Fruit fly (Drosophila melanogaster) whole organism, prepupa: ENCODE data around the gene nyo.

Source experiments
- Blimp-1 ChIP-seq: fragments of 200-800 bp; sonication (Bioruptor generic); optimal IDR thresholded peaks from 3 replicates; lab custom pipeline; 2017; ENCODE audit warnings: missing biosample characterization, missing genetic modification characterization, mild to moderate bottlenecking, moderate library complexity, missing genetic modification reagents
- CG10631 ChIP-seq: fragments of 200-800 bp; sonication (Bioruptor generic); optimal IDR thresholded peaks from 2 replicates; lab custom pipeline; 2016; ENCODE audit warnings: missing biosample characterization, missing genetic modification characterization
- CG11294 ChIP-seq: fragments of 200-800 bp; sonication (Bioruptor generic); IDR thresholded peaks from 2 replicates; pipeline ENCODE4 v1.3.6; 2022; ENCODE audit warnings: missing biosample characterization, missing genetic modification characterization
- CG3032 ChIP-seq: fragments of 200-800 bp; optimal IDR thresholded peaks from 2 replicates; lab custom pipeline; 2019; ENCODE audit warnings: missing biosample characterization, mild to moderate bottlenecking, missing genetic modification characterization, moderate library complexity
- CG34406 ChIP-seq: fragments of 200-800 bp; sonication (Bioruptor generic); optimal IDR thresholded peaks from 3 replicates; lab custom pipeline; 2016; ENCODE audit warnings: missing biosample characterization, missing genetic modification characterization
- CG4318 ChIP-seq: fragments of 200-800 bp; sonication (Bioruptor generic); optimal IDR thresholded peaks from 3 replicates; lab custom pipeline; 2017; ENCODE audit warnings: missing biosample characterization, mild to moderate bottlenecking, missing genetic modification characterization
- CG6792 ChIP-seq: fragments of 200-800 bp; sonication (Bioruptor generic); optimal IDR thresholded peaks from 3 replicates; lab custom pipeline; 2016; ENCODE audit warnings: missing biosample characterization, missing genetic modification characterization
- CG6808 ChIP-seq: fragments of 200-800 bp; sonication (Bioruptor generic); optimal IDR thresholded peaks from 3 replicates; lab custom pipeline; 2017; ENCODE audit warnings: missing biosample characterization, missing genetic modification characterization, mild to moderate bottlenecking, moderate library complexity, missing genetic modification reagents
- CG6854 ChIP-seq: fragments of 200-800 bp; sonication (Bioruptor generic); optimal IDR thresholded peaks from 2 replicates; lab custom pipeline; 2017; ENCODE audit warnings: missing biosample characterization, mild to moderate bottlenecking, missing genetic modification characterization
- CG7368 ChIP-seq: fragments of 200-800 bp; sonication (Bioruptor generic); optimal IDR thresholded peaks from 3 replicates; lab custom pipeline; 2016; ENCODE audit warnings: missing biosample characterization, missing genetic modification characterization
- CG8119 ChIP-seq: fragments of 200-800 bp; sonication (Bioruptor generic); IDR thresholded peaks from 3 replicates; pipeline ENCODE4 v1.3.6; 2022; ENCODE audit warnings: missing biosample characterization, missing genetic modification characterization
- CG8319 ChIP-seq: fragments of 200-800 bp; sonication (Bioruptor generic); optimal IDR thresholded peaks from 3 replicates; lab custom pipeline; 2016; ENCODE audit warnings: missing biosample characterization, missing genetic modification characterization
- CG9139 ChIP-seq: fragments of 200-800 bp; sonication (Bioruptor generic); optimal IDR thresholded peaks from 3 replicates; lab custom pipeline; 2017; ENCODE audit warnings: missing biosample characterization, mild to moderate bottlenecking, missing genetic modification characterization
- Eip75B ChIP-seq: fragments of 200-800 bp; sonication (Bioruptor generic); optimal IDR thresholded peaks from 3 replicates; lab custom pipeline; 2016; ENCODE audit warnings: missing biosample characterization, missing genetic modification characterization
- Eip78C ChIP-seq: fragments of 200-800 bp; sonication (Bioruptor generic); peaks from one replicate; lab custom pipeline; 2016; ENCODE audit warnings: missing biosample characterization, missing genetic modification characterization
- Ets21C ChIP-seq: fragments of 200-800 bp; sonication (Bioruptor generic); optimal IDR thresholded peaks from 3 replicates; lab custom pipeline; 2016; ENCODE audit warnings: missing biosample characterization, missing genetic modification characterization
- Gug ChIP-seq: fragments of 200-800 bp; sonication (Bioruptor generic); IDR thresholded peaks from 2 replicates; pipeline ENCODE4 v1.3.6; 2022; ENCODE audit warnings: missing biosample characterization, missing genetic modification characterization
- Hr4 ChIP-seq: fragments of 200-800 bp; sonication (Bioruptor generic); optimal IDR thresholded peaks from 3 replicates; lab custom pipeline; 2016; ENCODE audit warnings: missing biosample characterization, missing genetic modification characterization
- Lpt ChIP-seq: fragments of 200-800 bp; sonication (Bioruptor generic); optimal IDR thresholded peaks from 3 replicates; lab custom pipeline; 2016; ENCODE audit warnings: missing biosample characterization, missing genetic modification characterization
- OdsH ChIP-seq: fragments of 200-800 bp; sonication (Bioruptor generic); optimal IDR thresholded peaks from 3 replicates; lab custom pipeline; 2016; ENCODE audit warnings: missing biosample characterization, missing genetic modification characterization
- Smox ChIP-seq: fragments of 200-800 bp; sonication (Bioruptor generic); optimal IDR thresholded peaks from 3 replicates; lab custom pipeline; 2016; ENCODE audit warnings: missing biosample characterization, missing genetic modification characterization
- Sox102F ChIP-seq: fragments of 200-800 bp; sonication (Bioruptor generic); optimal IDR thresholded peaks from 2 replicates; lab custom pipeline; 2016; ENCODE audit warnings: missing biosample characterization, mild to moderate bottlenecking, missing genetic modification characterization
- Sox14 ChIP-seq: fragments of 200-800 bp; sonication (Bioruptor generic); optimal IDR thresholded peaks from 3 replicates; lab custom pipeline; 2016; ENCODE audit warnings: missing biosample characterization, missing genetic modification characterization
- Sox15 ChIP-seq: fragments of 200-800 bp; sonication (Bioruptor generic); optimal IDR thresholded peaks from 3 replicates; lab custom pipeline; 2016; ENCODE audit warnings: missing biosample characterization, missing genetic modification characterization
- achi ChIP-seq: fragments of 200-800 bp; sonication (Bioruptor generic); optimal IDR thresholded peaks from 3 replicates; lab custom pipeline; 2016; ENCODE audit warnings: missing biosample characterization, missing genetic modification characterization
- acj6 ChIP-seq: fragments of 200-800 bp; sonication (Bioruptor generic); optimal IDR thresholded peaks from 3 replicates; lab custom pipeline; 2016; ENCODE audit warnings: missing biosample characterization, missing genetic modification characterization
- dac ChIP-seq: fragments of 200-800 bp; sonication (Bioruptor generic); optimal IDR thresholded peaks from 2 replicates; lab custom pipeline; 2017; ENCODE audit warnings: missing biosample characterization, mild to moderate bottlenecking, missing genetic modification characterization
- eg ChIP-seq: fragments of 200-800 bp; sonication (Bioruptor generic); IDR thresholded peaks from 3 replicates; pipeline ENCODE4 v1.3.6; 2022; ENCODE audit warnings: missing biosample characterization, missing genetic modification characterization
- esn ChIP-seq: fragments of 200-800 bp; sonication (Bioruptor generic); optimal IDR thresholded peaks from 2 replicates; lab custom pipeline; 2016; ENCODE audit warnings: missing biosample characterization, mild to moderate bottlenecking, missing genetic modification characterization, moderate library complexity
- fd59A ChIP-seq: fragments of 200-800 bp; sonication (Bioruptor generic); optimal IDR thresholded peaks from 2 replicates; lab custom pipeline; 2017; ENCODE audit warnings: missing biosample characterization, mild to moderate bottlenecking, missing genetic modification characterization, missing genetic modification reagents
- fd85E ChIP-seq: fragments of 200-800 bp; sonication (Bioruptor generic); optimal IDR thresholded peaks from 3 replicates; lab custom pipeline; 2016; ENCODE audit warnings: missing biosample characterization, missing genetic modification characterization
- fkh ChIP-seq: fragments of 200-800 bp; sonication (Bioruptor generic); optimal IDR thresholded peaks from 3 replicates; lab custom pipeline; 2017; ENCODE audit warnings: missing biosample characterization, mild to moderate bottlenecking, missing genetic modification characterization, moderate library complexity
- lz ChIP-seq: fragments of 200-800 bp; sonication (Bioruptor generic); optimal IDR thresholded peaks from 3 replicates; lab custom pipeline; 2016; ENCODE audit warnings: missing biosample characterization, missing genetic modification characterization
- ss ChIP-seq, 2 experiments: fragments of 200-800 bp; sonication (Bioruptor generic); optimal IDR thresholded peaks; 2 replicates in 1 of 2; 3 replicates in 1 of 2; lab custom pipeline; 2017 to 2018; ENCODE audit warnings: mild to moderate bottlenecking in 2 of 2, missing biosample characterization in 2 of 2, missing genetic modification characterization in 2 of 2, moderate library complexity in 1 of 2
- svp ChIP-seq: fragments of 200-800 bp; sonication (Bioruptor generic); peaks from one replicate; lab custom pipeline; 2016; ENCODE audit warnings: missing biosample characterization, missing genetic modification characterization
- vri ChIP-seq: fragments of 200-800 bp; sonication (Bioruptor generic); optimal IDR thresholded peaks from 3 replicates; lab custom pipeline; 2016; ENCODE audit warnings: missing biosample characterization, mild to moderate bottlenecking, missing genetic modification characterization

nyo gene

DNA sequence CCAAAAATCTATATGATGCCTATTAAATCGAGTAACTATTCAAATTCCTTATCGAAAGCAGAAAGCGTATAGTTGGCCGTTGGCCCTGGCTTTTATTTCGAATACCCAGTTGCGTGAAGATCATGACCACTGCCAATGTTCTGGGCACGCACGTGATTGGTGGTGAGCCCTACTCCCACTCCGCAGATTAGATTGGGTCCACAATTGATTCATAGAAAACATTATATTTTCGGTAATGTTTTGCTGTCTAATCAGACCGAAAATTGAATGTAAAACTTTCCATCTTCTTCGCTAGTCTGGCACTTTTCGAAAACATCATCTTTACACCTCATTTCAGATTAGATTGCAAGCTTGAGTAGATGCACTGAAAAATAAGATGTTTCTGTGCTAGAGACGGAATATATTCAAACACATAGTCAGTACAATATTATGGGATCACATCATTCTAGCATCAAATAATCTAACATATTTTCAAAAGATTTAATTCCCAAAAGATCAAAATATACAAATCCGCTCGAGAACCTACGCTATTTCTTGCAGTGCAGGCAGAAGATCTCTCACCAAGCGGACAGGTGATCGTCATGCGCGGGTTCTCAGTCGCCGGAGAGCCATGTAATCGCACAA is 49.5 kb downstream of the nyo start, which contains the start of gene CG1774 (continued):
- TF ChIP-seq achi (GFP tag; lab: Kevin White, UChicago) (no peak), lz (peak; percentile 71), eg (peak; percentile 76), ss (GFP tag; optimal IDR thresholded peaks at IDR 0.05; lab: Kevin White, UChicago) (no peak), CG6854 (no peak), Lpt (no peak), Eip75B (peak; percentile 53), acj6 (peak; percentile 50), CG3032 (peak; percentile 1), CG6792 (GFP tag; lab: Kevin White, UChicago) (peak; percentile 42), CG8119 (GFP tag; lab: Robert Waterston, UW) (peak; percentile 59), Sox102F (GFP tag; lab: Kevin White, UChicago) (no peak), dac (GFP tag; lab: Kevin White, UChicago) (no peak), OdsH (GFP tag; lab: Kevin White, UChicago) (no peak), Hr4 (no peak), CG7368 (GFP tag; lab: Kevin White, UChicago) (no peak), Sox15 (GFP tag; lab: Kevin White, UChicago) (no peak), fkh (GFP tag; lab: Kevin White, UChicago) (peak; percentile 30), CG9139 (GFP tag; lab: Kevin White, UChicago) (no peak), CG11294 (peak; percentile 60; the same call in 1 of the 2 replicates), Gug (peak; percentile 66), CG8319 (GFP tag; lab: Kevin White, UChicago) (no peak), Smox (no peak), CG10631 (no peak), CG34406 (GFP tag; lab: Kevin White, UChicago) (peak; percentile 28), fd85E (GFP tag; lab: Kevin White, UChicago) (no peak), Blimp-1 (GFP tag; lab: Kevin White, UChicago) (no peak), svp (peak; percentile 89), Sox14 (GFP tag; lab: Kevin White, UChicago) (peak; percentile 39)

DNA sequence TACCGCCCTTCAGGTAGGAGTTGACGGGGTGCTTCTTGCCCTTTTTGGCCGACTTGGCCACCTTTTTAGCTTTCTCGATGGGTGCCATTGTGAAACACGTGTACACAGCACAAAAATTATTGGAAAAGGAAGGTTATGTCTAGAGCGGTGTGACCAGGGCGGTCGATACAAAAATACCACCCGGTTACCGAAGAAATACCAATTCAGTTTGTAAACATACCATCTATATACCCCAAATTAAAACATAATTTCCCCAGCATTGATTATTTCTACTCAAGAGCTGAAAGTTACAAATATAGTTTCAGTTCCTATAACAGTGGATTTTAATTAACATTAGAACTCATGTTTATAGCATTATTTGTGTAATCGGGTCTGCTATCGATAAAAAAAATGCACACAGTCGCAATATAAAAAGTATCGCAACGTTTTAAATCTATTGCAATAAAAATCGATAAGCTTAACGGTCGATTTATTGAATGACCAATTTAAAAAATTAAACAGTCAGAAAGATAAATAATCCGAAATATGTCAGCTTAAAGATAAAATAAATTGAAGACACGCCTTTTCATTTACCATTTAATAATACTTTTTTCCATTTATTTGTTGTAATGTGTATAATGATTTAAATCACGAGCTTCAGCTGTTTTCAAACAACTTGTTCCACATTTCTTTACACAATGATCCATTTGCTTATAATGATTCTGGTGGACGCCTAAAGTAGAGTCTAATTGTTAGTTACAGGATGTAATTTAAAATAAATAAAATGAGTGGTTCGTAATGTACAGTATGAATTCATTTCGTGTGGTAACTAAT is 53.4 kb downstream of the nyo start, which contains the start of gene RpL6:
Gene RpL6, minus strand, starts transcription at position 134 of the 813 bp plus-strand sequence.
- TF ChIP-seq Eip75B (no peak), svp (peak; percentile 83), fd59A (no peak), Ets21C (GFP tag; lab: Kevin White, UChicago) (no peak), Sox14 (GFP tag; lab: Kevin White, UChicago) (peak; percentile 41), CG4318 (GFP tag; lab: Kevin White, UChicago) (no peak), fd85E (GFP tag; lab: Kevin White, UChicago) (no peak), esn (GFP tag; lab: Kevin White, UChicago) (peak; percentile 23), vri (GFP tag; lab: Kevin White, UChicago) (peak; percentile 5), fkh (GFP tag; lab: Kevin White, UChicago) (peak; percentile 39), CG6808 (peak; percentile 52), CG6854 (peak; percentile 59), CG8119 (GFP tag; lab: Robert Waterston, UW) (no peak), Eip78C (GFP tag; lab: Kevin White, UChicago) (peak; percentile 63)
